Fruit fly (Drosophila melanogaster) whole organism, adult: ENCODE data around the gene CG11951.

Source experiments
- CG11617 ChIP-seq: fragments of 200-800 bp; sonication (Bioruptor generic); optimal IDR thresholded peaks from 2 replicates; lab custom pipeline; 2017; ENCODE audit warnings: mild to moderate bottlenecking, missing biosample characterization, missing genetic modification reagents, missing genetic modification characterization
- CG12768 ChIP-seq: fragments of 200-800 bp; sonication (Bioruptor generic); optimal IDR thresholded peaks from 2 replicates; lab custom pipeline; 2017; ENCODE audit warnings: missing biosample characterization, missing genetic modification characterization, mild to moderate bottlenecking, moderate library complexity, missing genetic modification reagents
- CG14711 ChIP-seq: fragments of 200-800 bp; sonication (Bioruptor generic); optimal IDR thresholded peaks from 2 replicates; lab custom pipeline; 2018; ENCODE audit warnings: missing biosample characterization, mild to moderate bottlenecking, missing genetic modification characterization, moderate library complexity
- CG1620 ChIP-seq: fragments of 200-800 bp; sonication (Bioruptor generic); optimal IDR thresholded peaks from 2 replicates; lab custom pipeline; 2016; ENCODE audit warnings: missing biosample characterization, missing genetic modification characterization
- CG33017 ChIP-seq: fragments of 200-800 bp; sonication (Bioruptor generic); optimal IDR thresholded peaks from 2 replicates; lab custom pipeline; 2018; ENCODE audit warnings: missing biosample characterization, mild to moderate bottlenecking, missing genetic modification characterization, moderate library complexity
- CG5204 ChIP-seq: fragments of 200-800 bp; sonication (Bioruptor generic); optimal IDR thresholded peaks from 2 replicates; lab custom pipeline; 2016; ENCODE audit warnings: missing biosample characterization, missing genetic modification characterization
- CG7045 ChIP-seq: fragments of 200-800 bp; sonication (Bioruptor generic); optimal IDR thresholded peaks from 2 replicates; lab custom pipeline; 2017; ENCODE audit warnings: missing biosample characterization, mild to moderate bottlenecking, missing genetic modification characterization
- CG7101 ChIP-seq: fragments of 200-800 bp; sonication (Bioruptor generic); optimal IDR thresholded peaks from 2 replicates; lab custom pipeline; 2018; ENCODE audit warnings: missing biosample characterization, mild to moderate bottlenecking, missing genetic modification characterization, moderate library complexity
- Clk ChIP-seq: fragments of 200-800 bp; sonication (Bioruptor generic); optimal IDR thresholded peaks from 2 replicates; lab custom pipeline; 2017; ENCODE audit warnings: missing biosample characterization, missing genetic modification characterization
- Crg-1 ChIP-seq: fragments of 200-800 bp; sonication (Bioruptor generic); optimal IDR thresholded peaks from 2 replicates; lab custom pipeline; 2016; ENCODE audit warnings: missing biosample characterization, missing genetic modification characterization
- Hr96 ChIP-seq: fragments of 200-800 bp; sonication (Bioruptor generic); optimal IDR thresholded peaks from 2 replicates; lab custom pipeline; 2016; ENCODE audit warnings: missing biosample characterization, missing genetic modification characterization
- Mnt ChIP-seq: fragments of 200-800 bp; sonication (Bioruptor generic); optimal IDR thresholded peaks from 2 replicates; lab custom pipeline; 2016; ENCODE audit warnings: missing biosample characterization, mild to moderate bottlenecking, missing genetic modification characterization
- bab1 ChIP-seq: fragments of 200-800 bp; sonication (Bioruptor generic); optimal IDR thresholded peaks from 3 replicates; lab custom pipeline; 2019; ENCODE audit warnings: missing biosample characterization, mild to moderate bottlenecking, missing genetic modification characterization, moderate library complexity
- cic ChIP-seq: fragments of 200-800 bp; sonication (Bioruptor generic); optimal IDR thresholded peaks from 2 replicates; lab custom pipeline; 2017; ENCODE audit warnings: missing biosample characterization, mild to moderate bottlenecking, missing genetic modification characterization, moderate library complexity
- cnc ChIP-seq, 2 experiments: fragments of >200 bp; optimal IDR thresholded peaks; 2 replicates each; lab custom pipeline; 2017
- kay ChIP-seq: fragments of 200-800 bp; sonication (Bioruptor generic); peaks from one replicate; lab custom pipeline; 2016; ENCODE audit warnings: missing biosample characterization, missing genetic modification characterization, borderline replicate concordance
- ovo ChIP-seq: fragments of 200-800 bp; sonication (Bioruptor generic); optimal IDR thresholded peaks from 2 replicates; lab custom pipeline; 2016; ENCODE audit warnings: missing biosample characterization, missing genetic modification characterization
- pad ChIP-seq: fragments of 200-800 bp; sonication (Bioruptor generic); optimal IDR thresholded peaks from 3 replicates; lab custom pipeline; 2017; ENCODE audit warnings: missing biosample characterization, missing genetic modification characterization, mild to moderate bottlenecking, moderate library complexity, missing genetic modification reagents
- tj ChIP-seq: fragments of 200-800 bp; sonication (Bioruptor generic); optimal IDR thresholded peaks from 3 replicates; lab custom pipeline; 2017; ENCODE audit warnings: missing biosample characterization, mild to moderate bottlenecking, missing genetic modification characterization, moderate library complexity
- toe ChIP-seq: fragments of 200-800 bp; sonication (Bioruptor generic); optimal IDR thresholded peaks from 2 replicates; lab custom pipeline; 2016; ENCODE audit warnings: missing biosample characterization, missing genetic modification characterization

CG11951 gene

DNA sequence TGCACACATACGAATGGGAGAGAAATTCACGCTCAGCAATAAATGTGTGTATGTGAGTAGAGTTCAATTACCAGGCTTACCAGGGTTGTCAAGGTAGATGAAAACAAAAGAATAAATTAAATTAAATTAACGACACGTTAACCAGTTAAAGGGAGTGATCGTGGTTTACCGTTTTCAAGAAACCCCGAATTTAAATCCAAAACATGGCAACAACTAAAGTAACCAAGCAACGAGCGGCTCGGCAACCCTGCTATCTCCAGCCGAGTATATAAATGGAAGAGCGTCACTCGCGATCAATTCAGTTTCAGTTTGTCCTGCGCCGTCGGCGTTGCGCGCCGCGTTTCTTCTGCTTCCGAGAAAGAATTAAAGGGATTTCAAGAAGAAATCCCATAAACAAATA lies 24.3 kb downstream of the CG11951 start:
- TF ChIP-seq toe (peak; percentile 99), Crg-1 (GFP tag; lab: Kevin White, UChicago) (peak; percentile 99), CG12768 (GFP tag; lab: Kevin White, UChicago) (peak; percentile 100), CG7101 (tag; lab: Kevin White, UChicago) (peak; percentile 100), CG1620 (GFP tag; lab: Kevin White, UChicago) (peak; percentile 100), Mnt (GFP tag; lab: Kevin White, UChicago) (peak; percentile 99), ovo (GFP tag; lab: Kevin White, UChicago) (peak; percentile 99), pad (GFP tag; lab: Kevin White, UChicago) (peak; percentile 95), kay (peak; percentile 99), CG7045 (GFP tag; lab: Kevin White, UChicago) (peak; percentile 100), CG33017 (tag; lab: Kevin White, UChicago) (peak; percentile 99), CG14711 (tag; lab: Kevin White, UChicago) (peak; percentile 100), CG5204 (GFP tag; lab: Kevin White, UChicago) (peak; percentile 100), cnc (optimal IDR thresholded peaks at IDR 0.05; lab: Kevin White, UChicago) (no peak), bab1 (GFP tag; lab: Kevin White, UChicago) (peak; percentile 100), cic (GFP tag; lab: Kevin White, UChicago) (peak; percentile 97), Clk (GFP tag; lab: Kevin White, UChicago) (peak; percentile 99), Hr96 (GFP tag; lab: Kevin White, UChicago) (peak; percentile 99), CG11617 (GFP tag; lab: Kevin White, UChicago) (peak; percentile 99), tj (peak; percentile 99)

DNA sequence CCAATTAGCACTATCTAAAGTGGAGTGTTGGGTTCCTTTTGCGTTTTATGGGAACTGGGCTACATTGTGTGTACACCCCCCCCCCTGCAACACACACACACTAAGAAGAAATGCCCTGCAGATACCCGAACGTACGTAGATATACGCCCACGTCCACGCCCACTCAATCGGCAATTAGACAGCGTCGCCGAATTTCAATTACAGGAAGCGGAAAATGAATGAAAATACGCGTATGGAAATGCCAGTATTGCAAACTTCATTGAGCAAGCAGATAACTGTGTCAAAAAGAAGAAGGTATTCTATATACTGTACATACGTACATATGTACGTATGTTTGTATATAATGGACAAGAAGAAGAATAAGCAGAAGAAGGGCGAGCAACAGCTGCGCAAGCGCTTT lies 25.1 kb downstream of the CG11951 start:
- TF ChIP-seq Hr96 (GFP tag; lab: Kevin White, UChicago) (no peak), kay (peak; percentile 65), tj (no peak), CG1620 (GFP tag; lab: Kevin White, UChicago) (no peak)

DNA sequence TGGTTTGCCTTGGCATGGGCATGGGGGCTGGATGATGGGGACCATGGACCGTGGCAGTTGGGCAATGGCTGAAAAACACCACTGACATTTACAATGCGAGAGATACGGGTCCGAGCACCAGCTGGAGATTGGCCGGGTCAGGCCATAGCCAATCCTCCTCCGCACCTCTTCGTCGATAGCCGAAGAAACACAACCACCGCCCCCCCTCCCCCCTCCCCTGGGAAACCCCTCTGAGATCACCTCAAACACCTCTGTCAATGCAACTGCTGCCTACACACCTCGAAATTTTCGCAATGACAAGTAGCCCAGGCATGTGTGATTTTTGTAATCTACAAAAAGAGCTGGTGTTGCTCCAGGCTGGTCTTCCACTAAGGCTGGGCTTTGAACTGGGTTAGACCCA lies 26.0 kb downstream of the CG11951 start:
- no peak for TF ChIP-seq cic (GFP tag; lab: Kevin White, UChicago)
- TF ChIP-seq toe, result no peak
- TF ChIP-seq bab1 (GFP tag; lab: Kevin White, UChicago), result no peak
- TF ChIP-seq CG33017 (tag; lab: Kevin White, UChicago), result no peak
- no peak for TF ChIP-seq tj
- no peak for TF ChIP-seq CG7101 (tag; lab: Kevin White, UChicago)
- no peak for TF ChIP-seq pad (GFP tag; lab: Kevin White, UChicago)
- TF ChIP-seq CG11617 (GFP tag; lab: Kevin White, UChicago), result no peak
- no peak for TF ChIP-seq kay
- TF ChIP-seq CG12768 (GFP tag; lab: Kevin White, UChicago), result no peak
- TF ChIP-seq CG14711 (tag; lab: Kevin White, UChicago), result no peak
- no peak for TF ChIP-seq CG1620 (GFP tag; lab: Kevin White, UChicago)
- no peak for TF ChIP-seq Mnt (GFP tag; lab: Kevin White, UChicago)
- TF ChIP-seq ovo (GFP tag; lab: Kevin White, UChicago), result no peak
- TF ChIP-seq Clk (GFP tag; lab: Kevin White, UChicago), result no peak
- no peak for TF ChIP-seq CG5204 (GFP tag; lab: Kevin White, UChicago)
- TF ChIP-seq Hr96 (GFP tag; lab: Kevin White, UChicago), result no peak
- no peak for TF ChIP-seq CG7045 (GFP tag; lab: Kevin White, UChicago)
- TF ChIP-seq Crg-1 (GFP tag; lab: Kevin White, UChicago), result no peak

DNA sequence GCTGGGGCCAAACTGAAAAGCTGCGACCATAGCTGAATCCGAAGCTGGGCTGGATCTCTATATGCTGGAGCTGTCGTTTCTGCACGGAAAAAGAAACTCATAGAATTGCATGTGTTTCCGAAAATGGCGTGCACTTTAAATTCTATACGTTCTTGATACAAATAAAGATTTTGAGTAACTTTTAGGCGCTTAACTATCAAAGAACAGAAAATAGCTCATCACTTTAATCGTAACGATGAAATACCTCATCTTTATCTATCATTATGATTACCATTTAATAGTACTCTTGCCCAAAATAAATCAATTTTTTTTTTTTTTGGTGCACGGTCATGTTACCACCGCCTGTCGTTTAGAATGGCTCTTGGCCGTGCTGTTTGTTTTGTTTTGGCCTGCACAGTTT lies 26.8 kb downstream of the CG11951 start:
- no peak for TF ChIP-seq CG1620 (GFP tag; lab: Kevin White, UChicago)
- TF ChIP-seq Hr96 (GFP tag; lab: Kevin White, UChicago), result no peak
- TF ChIP-seq ovo (GFP tag; lab: Kevin White, UChicago), result no peak
- no peak for TF ChIP-seq Crg-1 (GFP tag; lab: Kevin White, UChicago)
- TF ChIP-seq cic (GFP tag; lab: Kevin White, UChicago), result no peak
- no peak for TF ChIP-seq Clk (GFP tag; lab: Kevin White, UChicago)

DNA sequence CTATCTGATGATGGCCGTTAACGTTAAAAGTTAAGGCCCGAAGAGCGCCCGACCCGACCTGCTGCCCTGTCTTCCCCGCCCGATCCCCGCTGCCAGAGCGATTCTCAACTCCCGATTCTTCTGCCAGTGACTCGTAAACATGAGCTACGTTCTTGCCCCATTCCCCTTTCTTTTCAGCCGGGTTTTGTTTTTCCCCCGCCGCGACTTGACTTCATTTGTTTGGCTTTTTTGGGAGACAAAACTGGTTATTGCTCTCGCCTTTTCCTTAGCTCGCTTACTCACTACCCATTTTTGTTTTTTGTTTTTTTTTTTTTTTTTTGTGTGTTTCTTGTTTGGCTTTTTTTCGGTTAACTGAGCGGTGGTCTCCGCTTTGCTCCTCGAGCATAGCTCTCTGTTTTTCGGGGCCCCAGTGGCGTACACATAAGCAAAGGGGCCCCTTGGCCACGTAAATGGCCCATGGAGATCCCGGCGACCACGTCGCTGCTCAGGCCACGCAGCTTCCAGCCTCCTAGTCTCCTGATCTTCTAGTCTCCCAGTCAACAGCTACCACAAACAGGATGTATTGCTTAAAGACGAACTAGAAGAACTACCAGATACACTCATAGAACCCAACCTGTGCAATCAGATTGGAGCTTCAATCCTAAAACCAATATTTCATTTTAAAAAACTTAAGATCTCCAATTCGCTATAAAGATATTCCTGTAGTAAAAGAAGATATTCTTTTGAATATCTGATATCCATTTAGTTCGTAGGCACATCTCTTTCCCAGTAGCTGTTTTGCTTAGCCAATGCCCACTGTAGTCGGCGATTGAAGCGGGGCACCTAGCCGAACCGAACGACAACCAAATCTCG lies 27.8 kb downstream of the CG11951 start:
- TF ChIP-seq toe (no peak), CG12768 (GFP tag; lab: Kevin White, UChicago) (no peak), CG7101 (tag; lab: Kevin White, UChicago) (no peak), Mnt (GFP tag; lab: Kevin White, UChicago) (no peak), Crg-1 (GFP tag; lab: Kevin White, UChicago) (no peak), bab1 (GFP tag; lab: Kevin White, UChicago) (no peak), CG14711 (tag; lab: Kevin White, UChicago) (no peak), tj (no peak), cic (GFP tag; lab: Kevin White, UChicago) (no peak), pad (GFP tag; lab: Kevin White, UChicago) (no peak), Clk (GFP tag; lab: Kevin White, UChicago) (no peak), CG7045 (GFP tag; lab: Kevin White, UChicago) (no peak), CG33017 (tag; lab: Kevin White, UChicago) (no peak), CG5204 (GFP tag; lab: Kevin White, UChicago) (no peak), cnc (optimal IDR thresholded peaks at IDR 0.05; lab: Kevin White, UChicago) (no peak), ovo (GFP tag; lab: Kevin White, UChicago) (no peak), Hr96 (GFP tag; lab: Kevin White, UChicago) (no peak), kay (no peak)
